Comparison of ENCODE assay signal across 1 fruit fly cellular context in the genomic region with DNA sequence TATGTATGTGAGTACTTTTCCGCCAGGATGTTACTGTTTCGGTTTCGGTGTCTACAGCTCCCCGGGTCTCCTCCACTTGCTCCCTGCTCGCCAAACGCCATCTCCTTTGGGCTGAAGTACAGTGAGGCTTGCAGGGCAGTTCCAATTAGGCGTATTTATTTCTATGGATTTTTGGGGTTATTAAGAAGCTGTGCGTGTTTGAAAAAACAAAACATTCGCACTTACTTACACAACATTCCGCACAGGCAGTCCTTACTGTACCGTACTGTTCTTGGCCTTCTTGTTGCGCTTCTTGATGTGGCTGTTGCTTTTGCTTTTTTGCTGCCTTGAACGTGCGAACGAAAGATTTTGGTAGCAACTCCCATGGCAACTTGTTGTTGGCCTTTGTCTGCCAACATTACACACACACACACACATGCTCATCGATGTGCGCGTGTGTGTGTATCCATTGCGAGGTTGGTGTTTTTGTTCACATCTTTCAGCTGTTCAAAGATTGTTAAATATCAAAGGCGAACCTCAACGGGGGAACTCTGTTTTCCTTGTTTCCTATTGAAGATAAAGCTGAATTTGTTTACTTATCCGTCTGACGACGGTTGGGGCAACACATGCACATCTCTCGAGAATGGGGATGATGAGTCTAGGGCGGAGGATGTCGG.
TF ChIP-seq lines count a peak whose summit lies in the region.

No protein-coding gene starts in this region.

TF ChIP-seq in whole organism, embryonic, 481 proteins besides CTCF, POLR2A, EP300 and RAD21 (continued from another document):
- TF ChIP-seq CG31388 (GFP tag; optimal IDR thresholded peaks at IDR 0.05; lab: Kevin White, UChicago) = no peak
- TF ChIP-seq CG17612 (GFP tag; IDR thresholded peaks at IDR 0.05; lab: Robert Waterston, UW) = no peak
- no peak for TF ChIP-seq oc (tag; optimal IDR thresholded peaks at IDR 0.05; lab: Kevin White, UChicago)
- no peak for TF ChIP-seq mld (GFP tag; IDR thresholded peaks at IDR 0.05; lab: Robert Waterston, UW; ENCODE audit: partially characterized antibody)
- TF ChIP-seq Deaf1 (tag; optimal IDR thresholded peaks at IDR 0.05; lab: Kevin White, UChicago) = no peak
- 0 out of 2 replicates have a peak, but pooled peaks have one; percentile 31 for TF ChIP-seq CG4360 (GFP tag; IDR thresholded peaks at IDR 0.05; lab: Robert Waterston, UW)
- no peak for TF ChIP-seq pfk (GFP tag; optimal IDR thresholded peaks at IDR 0.05; lab: Kevin White, UChicago)
- TF ChIP-seq yki (optimal IDR thresholded peaks at IDR 0.05; lab: Kevin White, UChicago) = no peak
- peak; percentile 34; the same call in 1 of the 2 replicates for TF ChIP-seq CG14667 (GFP tag; IDR thresholded peaks at IDR 0.05; lab: Robert Waterston, UW)
- peak; percentile 64 for TF ChIP-seq Xbp1 (GFP tag; optimal IDR thresholded peaks at IDR 0.05; lab: Kevin White, UChicago)
- peak; percentile 43 for TF ChIP-seq her (GFP tag; optimal IDR thresholded peaks at IDR 0.05; lab: Kevin White, UChicago)
- no peak for TF ChIP-seq CG13287 (GFP tag; IDR thresholded peaks at IDR 0.05; lab: Robert Waterston, UW; ENCODE audit: partially characterized antibody)
- peak; percentile 62 for TF ChIP-seq CHES-1-like (GFP tag; optimal IDR thresholded peaks at IDR 0.05; lab: Kevin White, UChicago)
- no peak for TF ChIP-seq slp2 (GFP tag; optimal IDR thresholded peaks at IDR 0.05; lab: Kevin White, UChicago)
- TF ChIP-seq vvl (GFP tag; IDR thresholded peaks at IDR 0.05; lab: Robert Waterston, UW) = peak; percentile 71; the same call in 1 of the 2 replicates
- peak; percentile 66 for TF ChIP-seq bab2 (GFP tag; optimal IDR thresholded peaks at IDR 0.05; lab: Kevin White, UChicago)
- peak; percentile 84 for TF ChIP-seq sens (GFP tag; lab: Kevin White, UChicago)
- peak; percentile 43 for TF ChIP-seq nmo (GFP tag; optimal IDR thresholded peaks at IDR 0.05; lab: Kevin White, UChicago)
- peak; percentile 9 for TF ChIP-seq fu2 (GFP tag; optimal IDR thresholded peaks at IDR 0.05; lab: Kevin White, UChicago)
- TF ChIP-seq CG10321 (GFP tag; IDR thresholded peaks at IDR 0.05; lab: Robert Waterston, UW) = no peak
- TF ChIP-seq slou (GFP tag; optimal IDR thresholded peaks at IDR 0.05; lab: Kevin White, UChicago) = no peak
- TF ChIP-seq Mad (GFP tag; optimal IDR thresholded peaks at IDR 0.05; lab: Kevin White, UChicago) = no peak
- TF ChIP-seq C15 (GFP tag; IDR thresholded peaks at IDR 0.05; lab: Robert Waterston, UW) = no peak
- TF ChIP-seq CG34376 (GFP tag; optimal IDR thresholded peaks at IDR 0.05; lab: Kevin White, UChicago) = no peak
- TF ChIP-seq tap (tag; optimal IDR thresholded peaks at IDR 0.05; lab: Kevin White, UChicago) = no peak
- TF ChIP-seq CG7987 (GFP tag; optimal IDR thresholded peaks at IDR 0.05; lab: Kevin White, UChicago) = no peak
- TF ChIP-seq tx (GFP tag; optimal IDR thresholded peaks at IDR 0.05; lab: Kevin White, UChicago) = no peak
- TF ChIP-seq Adf1 (GFP tag; IDR thresholded peaks at IDR 0.05; lab: Robert Waterston, UW) = peak; percentile 28; the same call in 1 of the 2 replicates
- no peak for TF ChIP-seq pros (GFP tag; optimal IDR thresholded peaks at IDR 0.05; lab: Kevin White, UChicago)
- TF ChIP-seq CG9876 (GFP tag; optimal IDR thresholded peaks at IDR 0.05; lab: Kevin White, UChicago) = peak; percentile 39
- TF ChIP-seq CG10274 (GFP tag; optimal IDR thresholded peaks at IDR 0.05; lab: Kevin White, UChicago) = no peak
- peak; percentile 29 to 48 for TF ChIP-seq chif (GFP tag; optimal IDR thresholded peaks at IDR 0.05; lab: Kevin White, UChicago)
- peak; percentile 46 to 55 for TF ChIP-seq Pdp1 (GFP tag; optimal IDR thresholded peaks at IDR 0.05; lab: Kevin White, UChicago)
- no peak for TF ChIP-seq kni (GFP tag; optimal IDR thresholded peaks at IDR 0.05; lab: Kevin White, UChicago)
- TF ChIP-seq CG33557 (GFP tag; optimal IDR thresholded peaks at IDR 0.05; lab: Kevin White, UChicago) = no peak
- peak; percentile 49 for TF ChIP-seq NfI (GFP tag; optimal IDR thresholded peaks at IDR 0.05; lab: Kevin White, UChicago)
- TF ChIP-seq pita (GFP tag; optimal IDR thresholded peaks at IDR 0.05; lab: Kevin White, UChicago) = no peak
- TF ChIP-seq D (optimal IDR thresholded peaks at IDR 0.05; lab: Kevin White, UChicago) = no peak
- no peak for TF ChIP-seq D (GFP tag; optimal IDR thresholded peaks at IDR 0.05; lab: Kevin White, UChicago)
- no peak for TF ChIP-seq Ets97D (GFP tag; optimal IDR thresholded peaks at IDR 0.05; lab: Kevin White, UChicago)
- TF ChIP-seq Fer2 (tag; optimal IDR thresholded peaks at IDR 0.05; lab: Kevin White, UChicago) = no peak
- TF ChIP-seq Dip3 (GFP tag; optimal IDR thresholded peaks at IDR 0.05; lab: Kevin White, UChicago) = no peak
- peak; percentile 15 for TF ChIP-seq Dad (GFP tag; optimal IDR thresholded peaks at IDR 0.05; lab: Kevin White, UChicago)
- TF ChIP-seq CG14710 (tag; optimal IDR thresholded peaks at IDR 0.05; lab: Kevin White, UChicago) = no peak
- peak; percentile 45 for TF ChIP-seq CG13624 (GFP tag; optimal IDR thresholded peaks at IDR 0.05; lab: Kevin White, UChicago)
- peak; percentile 56 for TF ChIP-seq CG12155 (GFP tag; optimal IDR thresholded peaks at IDR 0.05; lab: Kevin White, UChicago)
- peak; percentile 57 for TF ChIP-seq chn (GFP tag; optimal IDR thresholded peaks at IDR 0.05; lab: Kevin White, UChicago)
- TF ChIP-seq CG12744 (GFP tag; optimal IDR thresholded peaks at IDR 0.05; lab: Kevin White, UChicago) = no peak
- peak; percentile 49; the same call in 1 of the 3 replicates for TF ChIP-seq CG11695 (GFP tag; IDR thresholded peaks at IDR 0.05; lab: Robert Waterston, UW)
- peak; percentile 38 for TF ChIP-seq Abd-B (GFP tag; optimal IDR thresholded peaks at IDR 0.05; lab: Kevin White, UChicago)
- TF ChIP-seq Scr (GFP tag; IDR thresholded peaks at IDR 0.05; lab: Robert Waterston, UW; ENCODE audit: partially characterized antibody) = no peak
- TF ChIP-seq tna (GFP tag; IDR thresholded peaks at IDR 0.05; lab: Robert Waterston, UW; ENCODE audit: partially characterized antibody) = no peak
- TF ChIP-seq CG11247 (GFP tag; IDR thresholded peaks at IDR 0.05; lab: Robert Waterston, UW) = peak; percentile 58
- TF ChIP-seq CG6765 (GFP tag; optimal IDR thresholded peaks at IDR 0.05; lab: Kevin White, UChicago) = no peak
- TF ChIP-seq zfh1 (GFP tag; IDR thresholded peaks at IDR 0.05; lab: Robert Waterston, UW) = peak; percentile 64; the same call in 2 of the 3 replicates
- peak; percentile 92 for TF ChIP-seq Med (GFP tag; lab: Kevin White, UChicago)
